Fruit fly (Drosophila melanogaster) whole organism, embryonic: Measurements from ENCODE around the gene CG6277.

Experiments used
- Abd-B ChIP-seq: fragments of 200-800 bp; sonication (Bioruptor generic); optimal IDR thresholded peaks from 2 replicates; lab custom pipeline; 2018; ENCODE audit warnings: missing biosample characterization, mild to moderate bottlenecking, missing genetic modification characterization, moderate library complexity
- CG10431 ChIP-seq: fragments of 200-800 bp; sonication (Bioruptor generic); optimal IDR thresholded peaks from 3 replicates; lab custom pipeline; 2018; ENCODE audit warnings: missing biosample characterization, mild to moderate bottlenecking, missing genetic modification characterization
- CG10979 ChIP-seq: fragments of 200-800 bp; sonication (Bioruptor generic); optimal IDR thresholded peaks from 2 replicates; lab custom pipeline; 2018; ENCODE audit warnings: missing biosample characterization, mild to moderate bottlenecking, missing genetic modification characterization, moderate library complexity
- CG11085 ChIP-seq: fragments of 200-800 bp; sonication (Bioruptor generic); IDR thresholded peaks from 2 replicates; pipeline ENCODE4 v1.3.6; 2022; ENCODE audit warnings: missing biosample characterization, missing genetic modification characterization
- CG11456 ChIP-seq: fragments of 200-800 bp; sonication (Bioruptor generic); IDR thresholded peaks from 3 replicates; pipeline ENCODE4 v1.3.6; 2022; ENCODE audit warnings: missing biosample characterization, missing genetic modification characterization
- CG13894 ChIP-seq: fragments of 200-800 bp; sonication (Bioruptor generic); optimal IDR thresholded peaks from 3 replicates; lab custom pipeline; 2018; ENCODE audit warnings: missing biosample characterization, mild to moderate bottlenecking, missing genetic modification characterization, moderate library complexity
- CG14014 ChIP-seq: fragments of 200-800 bp; sonication (Bioruptor generic); IDR thresholded peaks from 2 replicates; pipeline ENCODE4 v1.3.6; 2022; ENCODE audit warnings: missing biosample characterization, missing genetic modification characterization
- CG14441 ChIP-seq: fragments of 200-800 bp; sonication (Bioruptor generic); IDR thresholded peaks from 2 replicates; pipeline ENCODE4 v1.3.6; 2022; ENCODE audit warnings: missing biosample characterization, missing genetic modification characterization
- CG14965 ChIP-seq: fragments of 200-800 bp; sonication (Bioruptor generic); optimal IDR thresholded peaks from 2 replicates; lab custom pipeline; 2016; ENCODE audit warnings: missing biosample characterization, missing genetic modification characterization, borderline replicate concordance
- CG17361 ChIP-seq: fragments of 200-800 bp; sonication (Bioruptor generic); IDR thresholded peaks from 3 replicates; pipeline ENCODE4 v1.3.6; 2022; ENCODE audit warnings: missing biosample characterization, missing genetic modification characterization
- CG17912 ChIP-seq: fragments of 200-800 bp; sonication (Bioruptor generic); optimal IDR thresholded peaks from 2 replicates; lab custom pipeline; 2018; ENCODE audit warnings: missing biosample characterization, mild to moderate bottlenecking, missing genetic modification characterization
- CG18011 ChIP-seq: fragments of 200-800 bp; sonication (Bioruptor generic); optimal IDR thresholded peaks from 2 replicates; lab custom pipeline; 2017; ENCODE audit warnings: missing biosample characterization, missing genetic modification characterization, mild to moderate bottlenecking, moderate library complexity, missing genotype
- CG1832 ChIP-seq: fragments of 200-800 bp; sonication (Bioruptor generic); optimal IDR thresholded peaks from 2 replicates; lab custom pipeline; 2017; ENCODE audit warnings: missing biosample characterization, mild to moderate bottlenecking, missing genetic modification characterization, inconsistent platforms
- CG2202 ChIP-seq: fragments of 200-800 bp; sonication (Bioruptor generic); optimal IDR thresholded peaks from 2 replicates; lab custom pipeline; 2018; ENCODE audit warnings: missing biosample characterization, mild to moderate bottlenecking, missing genetic modification characterization
- CG2678 ChIP-seq: fragments of 200-800 bp; sonication (Bioruptor generic); optimal IDR thresholded peaks from 3 replicates; lab custom pipeline; 2019; ENCODE audit warnings: missing biosample characterization, mild to moderate bottlenecking, missing genetic modification characterization, moderate library complexity
- CG2875 ChIP-seq: fragments of 200-800 bp; sonication (Bioruptor generic); optimal IDR thresholded peaks from 2 replicates; lab custom pipeline; 2017; ENCODE audit warnings: missing biosample characterization, mild to moderate bottlenecking, missing genetic modification characterization, missing genetic modification reagents
- CG6175 ChIP-seq: fragments of 200-800 bp; sonication (Bioruptor generic); IDR thresholded peaks from 3 replicates; pipeline ENCODE4 v1.3.6; 2022; ENCODE audit warnings: missing biosample characterization, missing genetic modification characterization
- CG7357 ChIP-seq: fragments of 200-800 bp; sonication (Bioruptor generic); IDR thresholded peaks from 3 replicates; pipeline ENCODE4 v1.3.6; 2022; ENCODE audit warnings: missing biosample characterization, missing genetic modification characterization
- CG7786 ChIP-seq: fragments of 200-800 bp; sonication (Bioruptor generic); optimal IDR thresholded peaks from 2 replicates; lab custom pipeline; 2016; ENCODE audit warnings: missing biosample characterization, missing genetic modification characterization
- CG8290 ChIP-seq, 3 experiments: fragments of 200-800 bp; sonication (Bioruptor generic); optimal IDR thresholded peaks; 2 replicates each; lab custom pipeline; 2016 to 2019; ENCODE audit warnings: missing biosample characterization in 3 of 3, missing genetic modification characterization in 3 of 3, mild to moderate bottlenecking in 2 of 3, moderate library complexity in 1 of 3
- CG9797 ChIP-seq: fragments of 200-800 bp; sonication (Bioruptor generic); optimal IDR thresholded peaks from 3 replicates; lab custom pipeline; 2018; ENCODE audit warnings: missing biosample characterization, mild to moderate bottlenecking, missing genetic modification characterization
- CHES-1-like ChIP-seq: fragments of 200-800 bp; sonication (Bioruptor generic); optimal IDR thresholded peaks from 2 replicates; lab custom pipeline; 2016; ENCODE audit warnings: missing biosample characterization, missing genetic modification characterization
- Deaf1 ChIP-seq: fragments of 200-800 bp; optimal IDR thresholded peaks from 3 replicates; lab custom pipeline; 2019; ENCODE audit warnings: missing biosample characterization, mild to moderate bottlenecking, missing genetic modification characterization, moderate library complexity
- Eip74EF ChIP-seq, 2 experiments: fragments of 200-800 bp in 1 of 2; fragments of >200 bp in 1 of 2; sonication (Bioruptor generic) in 1 of 2; optimal IDR thresholded peaks; 2 replicates each; lab custom pipeline; 2017 to 2019; ENCODE audit warnings: missing biosample characterization in 2 of 2, missing genetic modification characterization in 2 of 2, mild to moderate bottlenecking in 1 of 2, moderate library complexity in 1 of 2
- Gsc ChIP-seq: fragments of 200-800 bp; sonication (Bioruptor generic); IDR thresholded peaks from 2 replicates; pipeline ENCODE4 v1.3.6; 2022; ENCODE audit warnings: missing biosample characterization, missing genetic modification characterization
- Mes4 ChIP-seq: fragments of 200-800 bp; sonication (Bioruptor generic); optimal IDR thresholded peaks from 2 replicates; lab custom pipeline; 2016; ENCODE audit warnings: missing biosample characterization, missing genetic modification characterization
- Oaz ChIP-seq: fragments of 200-800 bp; sonication (Bioruptor generic); IDR thresholded peaks from 2 replicates; pipeline ENCODE4 v1.3.6; 2022; ENCODE audit warnings: missing biosample characterization, missing genetic modification characterization
- Spps ChIP-seq: fragments of 200-800 bp; sonication (Bioruptor generic); optimal IDR thresholded peaks from 2 replicates; lab custom pipeline; 2018; ENCODE audit warnings: missing biosample characterization, mild to moderate bottlenecking, missing genetic modification characterization
- ase ChIP-seq: fragments of 200-800 bp; sonication (Bioruptor generic); IDR thresholded peaks from 3 replicates; pipeline ENCODE4 v1.3.6; 2022; ENCODE audit warnings: missing biosample characterization, missing genetic modification characterization
- btn ChIP-seq: fragments of 200-800 bp; sonication (Bioruptor generic); optimal IDR thresholded peaks from 2 replicates; lab custom pipeline; 2016; ENCODE audit warnings: missing biosample characterization, missing genetic modification characterization
- ci ChIP-seq: fragments of 200-800 bp; sonication (Bioruptor generic); IDR thresholded peaks from 3 replicates; pipeline ENCODE4 v1.3.6; 2022; ENCODE audit warnings: missing biosample characterization, missing genetic modification characterization
- dpn ChIP-seq, 2 experiments: fragments of 200-800 bp; sonication (Bioruptor generic); optimal IDR thresholded peaks; 3 replicates each; lab custom pipeline; 2016; ENCODE audit warnings: missing biosample characterization in 2 of 2, missing genetic modification characterization in 2 of 2
- ftz-f1 ChIP-seq: fragments of 200-800 bp; sonication (Bioruptor generic); optimal IDR thresholded peaks from 2 replicates; lab custom pipeline; 2016; ENCODE audit warnings: missing biosample characterization, missing genetic modification characterization
- insv ChIP-seq, 2 experiments: fragments of 200-800 bp; sonication (Bioruptor generic); optimal IDR thresholded peaks; 3 replicates each; lab custom pipeline; 2016 to 2018; ENCODE audit warnings: missing biosample characterization in 2 of 2, missing genetic modification characterization in 2 of 2
- kni ChIP-seq: fragments of 200-800 bp; sonication (Bioruptor generic); optimal IDR thresholded peaks from 3 replicates; lab custom pipeline; 2017; ENCODE audit warnings: mild to moderate bottlenecking, missing biosample characterization, missing genetic modification reagents, missing genetic modification characterization
- luna ChIP-seq: fragments of 200-800 bp; sonication (Bioruptor generic); optimal IDR thresholded peaks from 2 replicates; lab custom pipeline; 2016; ENCODE audit warnings: missing biosample characterization, missing genetic modification characterization
- mirr ChIP-seq: fragments of 200-800 bp; sonication (Bioruptor generic); optimal IDR thresholded peaks from 3 replicates; lab custom pipeline; 2018; ENCODE audit warnings: missing biosample characterization, mild to moderate bottlenecking, missing genetic modification characterization
- pho ChIP-seq: fragments of 200-800 bp; sonication (Bioruptor generic); optimal IDR thresholded peaks from 2 replicates; lab custom pipeline; 2016; ENCODE audit warnings: missing biosample characterization, missing genetic modification characterization
- phol ChIP-seq: fragments of 200-800 bp; sonication (Bioruptor generic); optimal IDR thresholded peaks from 3 replicates; lab custom pipeline; 2018; ENCODE audit warnings: missing biosample characterization, mild to moderate bottlenecking, missing genetic modification characterization, moderate library complexity
- pnt ChIP-seq: fragments of 200-800 bp; sonication (Bioruptor generic); optimal IDR thresholded peaks from 3 replicates; lab custom pipeline; 2016; ENCODE audit warnings: missing biosample characterization, missing genetic modification characterization
- pum ChIP-seq: fragments of 200-800 bp; sonication (Bioruptor generic); optimal IDR thresholded peaks from 2 replicates; lab custom pipeline; 2016; ENCODE audit warnings: missing biosample characterization, missing genetic modification characterization
- pzg ChIP-seq: fragments of 200-800 bp; sonication (Bioruptor generic); optimal IDR thresholded peaks from 3 replicates; lab custom pipeline; 2018; ENCODE audit warnings: missing biosample characterization, mild to moderate bottlenecking, missing genetic modification characterization, moderate library complexity
- sc ChIP-seq, 3 experiments: fragments of >200 bp in 2 of 3; fragments of 200-800 bp in 1 of 3; sonication (Bioruptor generic) in 1 of 3; optimal IDR thresholded peaks; 2 replicates in 2 of 3; 3 replicates in 1 of 3; lab custom pipeline; 2017; ENCODE audit warnings: mild to moderate bottlenecking in 1 of 3, missing biosample characterization in 1 of 3, missing genetic modification characterization in 1 of 3, missing genetic modification reagents in 1 of 3
- schlank ChIP-seq: fragments of 200-800 bp; sonication (Bioruptor generic); optimal IDR thresholded peaks from 2 replicates; lab custom pipeline; 2018; ENCODE audit warnings: missing biosample characterization, mild to moderate bottlenecking, missing genetic modification characterization
- scrt ChIP-seq: fragments of 200-800 bp; sonication (Bioruptor generic); optimal IDR thresholded peaks from 2 replicates; lab custom pipeline; 2018; ENCODE audit warnings: missing biosample characterization, mild to moderate bottlenecking, missing genetic modification characterization, moderate library complexity
- sim ChIP-seq: fragments of 200-800 bp; sonication (Bioruptor generic); IDR thresholded peaks from 2 replicates; pipeline ENCODE4 v1.3.6; 2022; ENCODE audit warnings: missing biosample characterization, missing genetic modification characterization
- so ChIP-seq: fragments of 200-800 bp; sonication (Bioruptor generic); IDR thresholded peaks from 3 replicates; pipeline ENCODE4 v1.3.6; 2022; ENCODE audit warnings: missing biosample characterization, missing genetic modification characterization
- unpg ChIP-seq: fragments of 200-800 bp; sonication (Bioruptor generic); optimal IDR thresholded peaks from 3 replicates; lab custom pipeline; 2018; ENCODE audit warnings: missing biosample characterization, mild to moderate bottlenecking, missing genetic modification characterization, moderate library complexity

Gene CG6277

DNA sequence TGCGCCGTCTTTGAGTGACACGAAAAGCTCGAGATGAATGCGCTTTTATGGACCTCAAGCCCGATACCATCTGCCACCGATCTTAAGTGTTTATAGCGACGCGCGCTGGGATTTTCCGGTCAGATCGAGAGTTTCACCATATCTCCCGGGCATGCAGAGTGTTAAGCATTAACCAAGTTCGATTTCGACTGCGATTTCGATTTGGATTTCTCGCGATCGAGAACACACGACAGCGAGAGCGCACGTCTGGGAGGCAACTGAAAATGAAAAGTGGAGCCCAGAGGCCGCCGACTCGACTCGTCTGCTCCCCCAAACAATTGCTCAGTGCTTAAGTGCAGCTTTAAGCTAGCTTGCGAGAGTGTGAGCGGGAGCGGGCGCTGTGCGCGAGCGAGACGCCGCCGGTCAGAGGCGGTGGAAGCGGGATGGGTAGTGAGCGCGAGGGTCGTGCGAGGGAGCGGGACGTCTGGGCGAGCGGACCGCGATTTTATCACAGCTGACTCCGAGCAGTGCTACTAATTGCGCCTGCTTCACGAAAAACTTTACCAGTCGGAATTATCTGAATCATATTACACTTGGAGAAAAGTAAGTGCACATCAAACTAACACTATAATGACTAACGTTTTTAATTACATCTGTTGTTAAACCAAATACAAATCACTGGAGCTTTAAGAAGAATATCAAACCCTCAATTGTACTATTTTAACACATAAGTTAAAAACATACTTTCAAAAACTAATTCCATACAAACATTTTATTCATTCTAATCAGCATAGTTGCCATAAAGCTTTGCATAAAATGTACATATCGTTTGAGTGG lies 47.0 kb upstream of the CG6277 start, which contains the start of gene spz (continued):
- TF ChIP-seq CG10979 (no peak), pho (GFP tag; lab: Kevin White, UChicago) (peak; percentile 12), pum (GFP tag; lab: Kevin White, UChicago) (no peak), CG14965 (GFP tag; lab: Kevin White, UChicago) (no peak), mirr (no peak), ase (GFP tag; lab: Robert Waterston, UW) (no peak), ci (no peak), pzg (no peak), CG10431 (GFP tag; lab: Kevin White, UChicago) (no peak), CG7357 (GFP tag; lab: Robert Waterston, UW) (no peak), btn (GFP tag; lab: Kevin White, UChicago) (no peak), CG17361 (GFP tag; lab: Robert Waterston, UW) (no peak), so (GFP tag; lab: Robert Waterston, UW) (no peak), CG9797 (GFP tag; lab: Kevin White, UChicago) (no peak), CG8290 (GFP tag; optimal IDR thresholded peaks at IDR 0.05; lab: Kevin White, UChicago) (no peak), CG8290 (tag; optimal IDR thresholded peaks at IDR 0.05; lab: Kevin White, UChicago) (peak in 1 of 2 experiments; percentile 41), CG2875 (GFP tag; lab: Kevin White, UChicago) (no peak), pnt (GFP tag; lab: Kevin White, UChicago) (no peak), CG13894 (peak; percentile 73), Abd-B (GFP tag; lab: Kevin White, UChicago) (peak; percentile 23), Oaz (GFP tag; lab: Robert Waterston, UW) (no peak), CG11456 (GFP tag; lab: Robert Waterston, UW) (no peak), luna (GFP tag; lab: Kevin White, UChicago) (no peak), CG14441 (GFP tag; lab: Robert Waterston, UW) (no peak), Deaf1 (peak; percentile 57), Eip74EF (GFP tag; optimal IDR thresholded peaks at IDR 0.05; lab: Kevin White, UChicago) (no peak), CG11085 (GFP tag; lab: Robert Waterston, UW) (no peak), insv (GFP tag; optimal IDR thresholded peaks at IDR 0.05; lab: Kevin White, UChicago) (no peak), CHES-1-like (GFP tag; lab: Kevin White, UChicago) (no peak), CG18011 (GFP tag; lab: Kevin White, UChicago) (no peak), sim (GFP tag; lab: Robert Waterston, UW) (no peak), sc (optimal IDR thresholded peaks at IDR 0.05; lab: Kevin White, UChicago) (no peak), sc (GFP tag; optimal IDR thresholded peaks at IDR 0.05; lab: Kevin White, UChicago) (no peak), Gsc (GFP tag; lab: Robert Waterston, UW) (no peak), unpg (GFP tag; lab: Kevin White, UChicago) (peak; percentile 46), CG17912 (no peak), CG6175 (0 out of 3 replicates have a peak, but pooled peaks have one; percentile 49), schlank (tag; lab: Kevin White, UChicago) (no peak), phol (no peak), ftz-f1 (GFP tag; lab: Kevin White, UChicago) (peak; percentile 60), CG2202 (tag; lab: Kevin White, UChicago) (no peak), CG1832 (GFP tag; lab: Kevin White, UChicago) (peak; percentile 86), Mes4 (no peak), kni (GFP tag; lab: Kevin White, UChicago) (peak; percentile 9), scrt (GFP tag; lab: Kevin White, UChicago) (no peak), CG2678 (tag; lab: Kevin White, UChicago) (peak; percentile 24), Spps (no peak), CG7786 (GFP tag; lab: Kevin White, UChicago) (no peak), CG14014 (GFP tag; lab: Robert Waterston, UW) (no peak), dpn (GFP tag; optimal IDR thresholded peaks at IDR 0.05; lab: Kevin White, UChicago) (no peak)
